Fruit fly (Drosophila melanogaster): ENCODE data around the gene ntc.

dm6 chr3L:3824790-3825484 is 18.7 kb upstream of the ntc start, which contains the start of gene Rdh:
- TF ChIP-seq pad (GFP tag; optimal IDR thresholded peaks at IDR 0.05) (peak; percentile 40), Crg-1 (GFP tag; optimal IDR thresholded peaks at IDR 0.05) (no peak), CG14711 (tag; optimal IDR thresholded peaks at IDR 0.05) (peak; percentile 35), CG5204 (GFP tag; optimal IDR thresholded peaks at IDR 0.05) (peak; percentile 71), CG7101 (tag; optimal IDR thresholded peaks at IDR 0.05) (peak; percentile 71), CG11617 (GFP tag; optimal IDR thresholded peaks at IDR 0.05) (peak; percentile 49), cnc (optimal IDR thresholded peaks at IDR 0.05) (no peak)
